Fruit fly (Drosophila melanogaster) whole organism, embryonic: Measurements from ENCODE around the gene alphaTub84B.

Source experiments
- ATbp ChIP-seq: fragments of 200-800 bp; sonication (Bioruptor generic); optimal IDR thresholded peaks from 2 replicates; lab custom pipeline; 2017; ENCODE audit warnings: missing biosample characterization, mild to moderate bottlenecking, missing genetic modification characterization, missing genetic modification reagents
- Atf-2 ChIP-seq: fragments of 200-800 bp; sonication (Bioruptor generic); optimal IDR thresholded peaks from 2 replicates; lab custom pipeline; 2016; ENCODE audit warnings: missing biosample characterization, missing genetic modification characterization
- Blimp-1 ChIP-seq: fragments of 200-800 bp; sonication (Bioruptor generic); optimal IDR thresholded peaks from 3 replicates; lab custom pipeline; 2018; ENCODE audit warnings: missing biosample characterization, missing genetic modification characterization, mild to moderate bottlenecking, moderate library complexity, missing genetic modification reagents
- CG1024 ChIP-seq: fragments of 200-800 bp; sonication (Bioruptor generic); IDR thresholded peaks from 2 replicates; pipeline ENCODE4 v1.3.6; 2022; ENCODE audit warnings: missing biosample characterization, missing genetic modification characterization
- CG11085 ChIP-seq: fragments of 200-800 bp; sonication (Bioruptor generic); IDR thresholded peaks from 2 replicates; pipeline ENCODE4 v1.3.6; 2022; ENCODE audit warnings: missing biosample characterization, missing genetic modification characterization
- CG14667 ChIP-seq: fragments of 200-800 bp; sonication (Bioruptor generic); IDR thresholded peaks from 2 replicates; pipeline ENCODE4 v1.3.6; 2022; ENCODE audit warnings: missing biosample characterization, missing genetic modification characterization
- CG15601 ChIP-seq: fragments of 200-800 bp; sonication (Bioruptor generic); optimal IDR thresholded peaks from 3 replicates; lab custom pipeline; 2019; ENCODE audit warnings: missing biosample characterization, mild to moderate bottlenecking, missing genetic modification characterization, moderate library complexity
- CG1603 ChIP-seq: fragments of 200-800 bp; sonication (Bioruptor generic); optimal IDR thresholded peaks from 2 replicates; lab custom pipeline; 2019; ENCODE audit warnings: missing biosample characterization, mild to moderate bottlenecking, missing genetic modification characterization, moderate library complexity
- CG17186 ChIP-seq: fragments of 200-800 bp; sonication (Bioruptor generic); optimal IDR thresholded peaks from 3 replicates; lab custom pipeline; 2017; ENCODE audit warnings: missing biosample characterization, missing genetic modification reagents, missing genetic modification characterization
- CG2116 ChIP-seq: fragments of 200-800 bp; sonication (Bioruptor generic); optimal IDR thresholded peaks from 3 replicates; lab custom pipeline; 2018; ENCODE audit warnings: missing biosample characterization, mild to moderate bottlenecking, missing genetic modification characterization
- CG2120 ChIP-seq: fragments of 200-800 bp; sonication (Bioruptor generic); optimal IDR thresholded peaks from 3 replicates; lab custom pipeline; 2016; ENCODE audit warnings: missing biosample characterization, missing genetic modification characterization
- CG2678 ChIP-seq: fragments of 200-800 bp; sonication (Bioruptor generic); optimal IDR thresholded peaks from 3 replicates; lab custom pipeline; 2019; ENCODE audit warnings: missing biosample characterization, mild to moderate bottlenecking, missing genetic modification characterization, moderate library complexity
- CG4360 ChIP-seq: fragments of 200-800 bp; sonication (Bioruptor generic); IDR thresholded peaks from 2 replicates; pipeline ENCODE4 v1.3.6; 2022; ENCODE audit warnings: missing biosample characterization, missing genetic modification characterization
- CG6175 ChIP-seq: fragments of 200-800 bp; sonication (Bioruptor generic); IDR thresholded peaks from 3 replicates; pipeline ENCODE4 v1.3.6; 2022; ENCODE audit warnings: missing biosample characterization, missing genetic modification characterization
- CG6689 ChIP-seq: fragments of 200-800 bp; sonication (Bioruptor generic); IDR thresholded peaks from 2 replicates; pipeline ENCODE4 v1.3.6; 2022; ENCODE audit warnings: missing biosample characterization, missing genetic modification characterization
- CG7556 ChIP-seq: fragments of 200-800 bp; sonication (Bioruptor generic); optimal IDR thresholded peaks from 2 replicates; lab custom pipeline; 2017; ENCODE audit warnings: missing biosample characterization, mild to moderate bottlenecking, missing genetic modification characterization
- CG7786 ChIP-seq: fragments of 200-800 bp; sonication (Bioruptor generic); optimal IDR thresholded peaks from 2 replicates; lab custom pipeline; 2016; ENCODE audit warnings: missing biosample characterization, missing genetic modification characterization
- CG7839 ChIP-seq: fragments of 200-800 bp; sonication (Bioruptor generic); optimal IDR thresholded peaks from 3 replicates; lab custom pipeline; 2018; ENCODE audit warnings: missing biosample characterization, mild to moderate bottlenecking, missing genetic modification characterization, moderate library complexity
- CG8290 ChIP-seq, 3 experiments: fragments of 200-800 bp; sonication (Bioruptor generic); optimal IDR thresholded peaks; 2 replicates each; lab custom pipeline; 2016 to 2019; ENCODE audit warnings: missing biosample characterization in 3 of 3, missing genetic modification characterization in 3 of 3, mild to moderate bottlenecking in 2 of 3, moderate library complexity in 1 of 3
- CG8478 ChIP-seq: fragments of >200 bp; optimal IDR thresholded peaks from 2 replicates; lab custom pipeline; 2018
- CG9797 ChIP-seq: fragments of 200-800 bp; sonication (Bioruptor generic); optimal IDR thresholded peaks from 3 replicates; lab custom pipeline; 2018; ENCODE audit warnings: missing biosample characterization, mild to moderate bottlenecking, missing genetic modification characterization
- CG9876 ChIP-seq: fragments of 200-800 bp; sonication (Bioruptor generic); optimal IDR thresholded peaks from 2 replicates; lab custom pipeline; 2016; ENCODE audit warnings: missing biosample characterization, missing genetic modification characterization
- CkIIα-i1 ChIP-seq: fragments of 200-800 bp; sonication (Bioruptor generic); IDR thresholded peaks from 2 replicates; pipeline ENCODE4 v1.3.6; 2022; ENCODE audit warnings: missing biosample characterization, missing genetic modification characterization
- D ChIP-seq, 2 experiments: fragments of 200-800 bp in 1 of 2; fragments of >200 bp in 1 of 2; sonication (Bioruptor generic) in 1 of 2; optimal IDR thresholded peaks; 2 replicates in 1 of 2; 3 replicates in 1 of 2; lab custom pipeline; 2017; ENCODE audit warnings: mild to moderate bottlenecking in 1 of 2, missing biosample characterization in 1 of 2, missing genetic modification characterization in 1 of 2, missing genetic modification reagents in 1 of 2
- Dad ChIP-seq: fragments of 200-800 bp; sonication (Bioruptor generic); optimal IDR thresholded peaks from 3 replicates; lab custom pipeline; 2016; ENCODE audit warnings: missing biosample characterization, missing genetic modification characterization
- Dip3 ChIP-seq: fragments of 200-800 bp; sonication (Bioruptor generic); optimal IDR thresholded peaks from 3 replicates; lab custom pipeline; 2016; ENCODE audit warnings: missing biosample characterization, missing genetic modification characterization
- HLHmδ ChIP-seq: fragments of 200-800 bp; sonication (Bioruptor generic); optimal IDR thresholded peaks from 2 replicates; lab custom pipeline; 2018; ENCODE audit warnings: missing biosample characterization, mild to moderate bottlenecking, missing genetic modification characterization, moderate library complexity
- Med ChIP-seq: fragments of 200-800 bp; sonication (Bioruptor generic); peaks from one replicate; lab custom pipeline; 2016; ENCODE audit warnings: missing biosample characterization, missing genetic modification characterization, mild to moderate bottlenecking, inconsistent platforms, moderate library complexity
- Mes4 ChIP-seq: fragments of 200-800 bp; sonication (Bioruptor generic); optimal IDR thresholded peaks from 2 replicates; lab custom pipeline; 2016; ENCODE audit warnings: missing biosample characterization, missing genetic modification characterization
- Ravus ChIP-seq: fragments of 200-800 bp; sonication (Bioruptor generic); IDR thresholded peaks from 2 replicates; pipeline ENCODE4 v1.3.6; 2022; ENCODE audit warnings: missing biosample characterization, missing genetic modification characterization
- abd-A ChIP-seq: fragments of 200-800 bp; sonication (Bioruptor generic); optimal IDR thresholded peaks from 3 replicates; lab custom pipeline; 2019; ENCODE audit warnings: missing biosample characterization, mild to moderate bottlenecking, missing genetic modification characterization, moderate library complexity
- bowl ChIP-seq: fragments of 200-800 bp; sonication (Bioruptor generic); IDR thresholded peaks from 2 replicates; pipeline ENCODE4 v1.3.6; 2022; ENCODE audit warnings: missing biosample characterization, missing genetic modification characterization
- croc ChIP-seq: fragments of 200-800 bp; sonication (Bioruptor generic); conservative IDR thresholded peaks from 3 replicates; pipeline ENCODE4 v1.3.6; 2022; ENCODE audit warnings: missing biosample characterization, missing genetic modification characterization
- crp ChIP-seq, 2 experiments: fragments of 200-800 bp; sonication (Bioruptor generic); optimal IDR thresholded peaks; 2 replicates in 1 of 2; 3 replicates in 1 of 2; lab custom pipeline; 2017; ENCODE audit warnings: missing biosample characterization in 2 of 2, missing genetic modification characterization in 2 of 2, mild to moderate bottlenecking in 1 of 2, moderate library complexity in 1 of 2
- ewg ChIP-seq: fragments of 200-800 bp; sonication (Bioruptor generic); optimal IDR thresholded peaks from 3 replicates; lab custom pipeline; 2017; ENCODE audit warnings: mild to moderate bottlenecking, missing biosample characterization, missing genetic modification reagents, missing genetic modification characterization
- exex ChIP-seq: fragments of 200-800 bp; sonication (Bioruptor generic); optimal IDR thresholded peaks from 4 replicates; lab custom pipeline; 2018; ENCODE audit warnings: missing biosample characterization, mild to moderate bottlenecking, missing genetic modification characterization, moderate library complexity
- gem ChIP-seq: fragments of 200-800 bp; sonication (Bioruptor generic); optimal IDR thresholded peaks from 2 replicates; lab custom pipeline; 2019; ENCODE audit warnings: missing biosample characterization, mild to moderate bottlenecking, missing genetic modification characterization, moderate library complexity
- insv ChIP-seq, 2 experiments: fragments of 200-800 bp; sonication (Bioruptor generic); optimal IDR thresholded peaks; 3 replicates each; lab custom pipeline; 2016 to 2018; ENCODE audit warnings: missing biosample characterization in 2 of 2, missing genetic modification characterization in 2 of 2
- kay ChIP-seq: fragments of 200-800 bp; sonication (Bioruptor generic); optimal IDR thresholded peaks from 2 replicates; lab custom pipeline; 2016; ENCODE audit warnings: missing biosample characterization, missing genetic modification characterization
- lmd ChIP-seq: fragments of 200-800 bp; sonication (Bioruptor generic); IDR thresholded peaks from 2 replicates; pipeline ENCODE4 v1.3.6; 2022; ENCODE audit warnings: missing biosample characterization, missing genetic modification characterization
- lov ChIP-seq, 2 experiments: fragments of 200-800 bp in 1 of 2; fragments of >200 bp in 1 of 2; sonication (Bioruptor generic) in 1 of 2; IDR thresholded peaks in 1 of 2; optimal IDR thresholded peaks in 1 of 2; 2 replicates in 1 of 2; 3 replicates in 1 of 2; pipeline versions ENCODE4 v1.3.6 to Lab custom; 2017 to 2022; ENCODE audit warnings: missing biosample characterization in 1 of 2, missing genetic modification characterization in 1 of 2
- p53 ChIP-seq: fragments of 200-800 bp; sonication (Bioruptor generic); optimal IDR thresholded peaks from 2 replicates; lab custom pipeline; 2016; ENCODE audit warnings: missing biosample characterization, missing genetic modification characterization
- psq ChIP-seq: fragments of 200-800 bp; sonication (Bioruptor generic); optimal IDR thresholded peaks from 2 replicates; lab custom pipeline; 2017; ENCODE audit warnings: missing biosample characterization, missing genetic modification characterization
- sd ChIP-seq: fragments of 200-800 bp; sonication (Bioruptor generic); optimal IDR thresholded peaks from 3 replicates; lab custom pipeline; 2018; ENCODE audit warnings: missing biosample characterization, mild to moderate bottlenecking, missing genetic modification characterization, moderate library complexity
- shn ChIP-seq: fragments of 200-800 bp; sonication (Bioruptor generic); optimal IDR thresholded peaks from 3 replicates; lab custom pipeline; 2016; ENCODE audit warnings: missing biosample characterization, missing genetic modification characterization
- tio ChIP-seq: fragments of 200-800 bp; sonication (Bioruptor generic); optimal IDR thresholded peaks from 2 replicates; lab custom pipeline; 2017; ENCODE audit warnings: missing biosample characterization, missing genetic modification characterization, inconsistent platforms
- trh ChIP-seq: fragments of 200-800 bp; sonication (Bioruptor generic); optimal IDR thresholded peaks from 2 replicates; lab custom pipeline; 2016; ENCODE audit warnings: missing biosample characterization, missing genetic modification characterization
- wdn ChIP-seq: fragments of 200-800 bp; sonication (Bioruptor generic); IDR thresholded peaks from 2 replicates; pipeline ENCODE4 v1.3.6; 2022; ENCODE audit warnings: missing biosample characterization, missing genetic modification characterization

Gene alphaTub84B

dm6 chr3R:7107713-7108588 lies 21.6 kb downstream of the alphaTub84B start (continued):
- TF ChIP-seq croc (GFP tag; lab: Robert Waterston, UW) (no peak), CkIIα-i1 (GFP tag; lab: Robert Waterston, UW) (no peak), CG2120 (GFP tag; lab: Kevin White, UChicago) (peak; percentile 17), Dip3 (GFP tag; lab: Kevin White, UChicago) (no peak), insv (GFP tag; optimal IDR thresholded peaks at IDR 0.05; lab: Kevin White, UChicago) (peak in 1 of 2 experiments; percentile 48), bowl (GFP tag; lab: Robert Waterston, UW) (no peak), CG1024 (GFP tag; lab: Robert Waterston, UW) (no peak), CG9876 (GFP tag; lab: Kevin White, UChicago) (no peak), Blimp-1 (GFP tag; lab: Kevin White, UChicago) (no peak), crp (GFP tag; optimal IDR thresholded peaks at IDR 0.05; lab: Kevin White, UChicago) (no peak), Ravus (GFP tag; lab: Robert Waterston, UW) (no peak), CG8478 (lab: Kevin White, UChicago) (no peak), CG1603 (tag; lab: Kevin White, UChicago) (no peak), p53 (GFP tag; lab: Kevin White, UChicago) (no peak), sd (tag; lab: Kevin White, UChicago) (peak; percentile 45), CG14667 (no peak), ATbp (GFP tag; lab: Kevin White, UChicago) (peak; percentile 45), CG2678 (tag; lab: Kevin White, UChicago) (peak; percentile 27), CG7556 (GFP tag; lab: Kevin White, UChicago) (no peak), CG7786 (GFP tag; lab: Kevin White, UChicago) (peak; percentile 33), CG4360 (no peak), tio (no peak), kay (GFP tag; lab: Kevin White, UChicago) (peak; percentile 22), shn (GFP tag; lab: Kevin White, UChicago) (peak; percentile 9), ewg (no peak), lmd (GFP tag; lab: Robert Waterston, UW) (no peak), D (optimal IDR thresholded peaks at IDR 0.05; lab: Kevin White, UChicago) (no peak), D (GFP tag; optimal IDR thresholded peaks at IDR 0.05; lab: Kevin White, UChicago) (no peak), HLHmδ (peak; percentile 37), wdn (GFP tag; lab: Robert Waterston, UW) (no peak), CG17186 (GFP tag; lab: Kevin White, UChicago) (no peak), CG8290 (GFP tag; optimal IDR thresholded peaks at IDR 0.05; lab: Kevin White, UChicago) (no peak), CG8290 (tag; optimal IDR thresholded peaks at IDR 0.05; lab: Kevin White, UChicago) (peak in 1 of 2 experiments; percentile 14), CG15601 (tag; lab: Kevin White, UChicago) (no peak), Dad (GFP tag; lab: Kevin White, UChicago) (no peak), lov (optimal IDR thresholded peaks at IDR 0.05; lab: Kevin White, UChicago) (no peak), lov (GFP tag; IDR thresholded peaks at IDR 0.05; lab: Robert Waterston, UW) (no peak), CG9797 (GFP tag; lab: Kevin White, UChicago) (no peak), psq (GFP tag; lab: Kevin White, UChicago) (no peak), abd-A (tag; lab: Kevin White, UChicago) (peak; percentile 68), CG6175 (GFP tag; lab: Robert Waterston, UW) (no peak), CG7839 (tag; lab: Kevin White, UChicago) (peak; percentile 26), Mes4 (peak; percentile 45), CG11085 (GFP tag; lab: Robert Waterston, UW) (no peak), CG6689 (GFP tag; lab: Robert Waterston, UW) (no peak), Med (GFP tag; lab: Kevin White, UChicago) (peak; percentile 74), trh (GFP tag; lab: Kevin White, UChicago) (no peak), Atf-2 (GFP tag; lab: Kevin White, UChicago) (no peak), exex (no peak), CG2116 (GFP tag; lab: Kevin White, UChicago) (no peak), gem (peak; percentile 32)
